Worm (Caenorhabditis elegans) whole organism, L3 larva: Measurements from ENCODE around the gene tsr-1.

ENCODE experiments used
- aly-2 ChIP-seq: fragments of 150-350 bp; optimal IDR thresholded peaks from 2 replicates; lab custom pipeline; 2014; ENCODE audit warnings: missing biosample characterization, missing genetic modification characterization
- ama-1 ChIP-seq: fragments of 150-350 bp; optimal IDR thresholded peaks from 2 replicates; lab custom pipeline; 2018
- ceh-16 ChIP-seq: sonication (generic microtip); optimal IDR thresholded peaks from 2 replicates; lab custom pipeline; 2017; ENCODE audit warnings: missing biosample characterization, missing genetic modification characterization
- ceh-28 ChIP-seq: fragments of 150-350 bp; optimal IDR thresholded peaks from 2 replicates; lab custom pipeline; 2014; ENCODE audit warnings: missing biosample characterization, missing genetic modification reagents, missing genetic modification characterization
- ceh-9 ChIP-seq: sonication (generic microtip); optimal IDR thresholded peaks from 2 replicates; lab custom pipeline; 2018; ENCODE audit warnings: missing biosample characterization, missing genetic modification characterization
- daf-12 ChIP-seq: fragments of 150-350 bp; optimal IDR thresholded peaks from 2 replicates; lab custom pipeline; 2014; ENCODE audit warnings: missing biosample characterization, missing genetic modification reagents, missing genetic modification characterization
- egl-27 ChIP-seq: sonication (generic microtip); optimal IDR thresholded peaks from 4 replicates; lab custom pipeline; 2017; ENCODE audit warnings: missing biosample characterization, missing genetic modification reagents, missing genetic modification characterization
- egl-5 ChIP-seq: fragments of 150-350 bp; optimal IDR thresholded peaks from 2 replicates; lab custom pipeline; 2017; ENCODE audit warnings: missing biosample characterization, missing genetic modification reagents, missing genetic modification characterization, inconsistent platforms
- elt-1 ChIP-seq: fragments of 150-350 bp; optimal IDR thresholded peaks from 2 replicates; lab custom pipeline; 2014; ENCODE audit warnings: missing biosample characterization, missing genetic modification characterization
- elt-2 ChIP-seq: sonication (generic microtip); optimal IDR thresholded peaks from 2 replicates; lab custom pipeline; 2016; ENCODE audit warnings: missing genetic modification reagents, mild to moderate bottlenecking, missing genetic modification characterization, missing compliant biosample characterization
- elt-3 ChIP-seq, 3 experiments: fragments of 150-350 bp in 1 of 3; sonication (generic microtip) in 2 of 3; optimal IDR thresholded peaks; 2 replicates in 2 of 3; 4 replicates in 1 of 3; lab custom pipeline; 2014 to 2017; ENCODE audit warnings: missing biosample characterization in 3 of 3, missing genetic modification characterization in 3 of 3
- eor-1 ChIP-seq, 2 experiments: fragments of 150-350 bp; optimal IDR thresholded peaks; 2 replicates each; lab custom pipeline; 2014 to 2018; ENCODE audit warnings: missing biosample characterization in 2 of 2, missing genetic modification characterization in 2 of 2
- fkh-2 ChIP-seq: fragments of 150-350 bp; optimal IDR thresholded peaks from 2 replicates; lab custom pipeline; 2014; ENCODE audit warnings: missing biosample characterization, missing genetic modification reagents, missing genetic modification characterization
- fos-1 ChIP-seq: fragments of 150-350 bp; optimal IDR thresholded peaks from 2 replicates; lab custom pipeline; 2014; ENCODE audit warnings: missing biosample characterization, missing genetic modification characterization
- hmg-11 ChIP-seq: sonication (generic microtip); optimal IDR thresholded peaks from 2 replicates; lab custom pipeline; 2016; ENCODE audit warnings: missing genetic modification characterization, missing compliant biosample characterization
- jun-1 ChIP-seq: fragments of 150-350 bp; optimal IDR thresholded peaks from 2 replicates; lab custom pipeline; 2014; ENCODE audit warnings: missing biosample characterization, missing genetic modification reagents, missing genetic modification characterization
- lin-39 ChIP-seq: fragments of 150-350 bp; optimal IDR thresholded peaks from 2 replicates; lab custom pipeline; 2018; ENCODE audit warnings: missing biosample characterization, missing genetic modification reagents, missing genetic modification characterization
- lsy-12 ChIP-seq: sonication (generic microtip); optimal IDR thresholded peaks from 2 replicates; lab custom pipeline; 2016; ENCODE audit warnings: mild to moderate bottlenecking, missing genetic modification characterization, missing compliant biosample characterization
- nhr-11 ChIP-seq: fragments of 150-350 bp; optimal IDR thresholded peaks from 2 replicates; lab custom pipeline; 2014; ENCODE audit warnings: missing biosample characterization, missing genetic modification characterization
- nhr-23 ChIP-seq: fragments of 150-350 bp; optimal IDR thresholded peaks from 2 replicates; lab custom pipeline; 2014; ENCODE audit warnings: missing biosample characterization, missing genetic modification reagents, missing genetic modification characterization
- nhr-237 ChIP-seq: fragments of 150-350 bp; optimal IDR thresholded peaks from 2 replicates; lab custom pipeline; 2014; ENCODE audit warnings: missing biosample characterization, missing genetic modification characterization
- nhr-25 ChIP-seq: sonication (generic microtip); optimal IDR thresholded peaks from 2 replicates; lab custom pipeline; 2017; ENCODE audit warnings: missing biosample characterization, missing genetic modification characterization
- nhr-43 ChIP-seq: sonication (generic microtip); optimal IDR thresholded peaks from 2 replicates; lab custom pipeline; 2016; ENCODE audit warnings: mild to moderate bottlenecking, missing genetic modification characterization, missing compliant biosample characterization; ENCODE audit not compliant: poor library complexity, severe bottlenecking
- nhr-67 ChIP-seq: fragments of 150-350 bp; optimal IDR thresholded peaks from 2 replicates; lab custom pipeline; 2014; ENCODE audit warnings: missing biosample characterization, missing genetic modification characterization
- nhr-76 ChIP-seq: fragments of 150-350 bp; sonication (generic microtip); optimal IDR thresholded peaks from 5 replicates; lab custom pipeline; 2014; ENCODE audit warnings: missing biosample characterization, missing genetic modification characterization
- nhr-77 ChIP-seq: fragments of 150-350 bp; optimal IDR thresholded peaks from 2 replicates; lab custom pipeline; 2014; ENCODE audit warnings: missing biosample characterization, missing genetic modification characterization
- pha-4 ChIP-seq: fragments of 150-350 bp; optimal IDR thresholded peaks from 2 replicates; lab custom pipeline; 2014; ENCODE audit warnings: missing biosample characterization, missing genetic modification reagents, missing genetic modification characterization
- snpc-4 ChIP-seq: fragments of 150-350 bp; optimal IDR thresholded peaks from 2 replicates; lab custom pipeline; 2014; ENCODE audit warnings: missing biosample characterization, missing genetic modification characterization
- tbx-2 ChIP-seq: sonication (generic microtip); optimal IDR thresholded peaks from 2 replicates; lab custom pipeline; 2016; ENCODE audit warnings: mild to moderate bottlenecking, missing genetic modification characterization, missing compliant biosample characterization
- zag-1 ChIP-seq: fragments of 150-350 bp; optimal IDR thresholded peaks from 2 replicates; lab custom pipeline; 2014; ENCODE audit warnings: missing biosample characterization, missing genetic modification characterization
- ztf-11 ChIP-seq: fragments of 150-350 bp; optimal IDR thresholded peaks from 2 replicates; lab custom pipeline; 2014; ENCODE audit warnings: missing biosample characterization, missing genetic modification characterization

The tsr-1 gene

DNA sequence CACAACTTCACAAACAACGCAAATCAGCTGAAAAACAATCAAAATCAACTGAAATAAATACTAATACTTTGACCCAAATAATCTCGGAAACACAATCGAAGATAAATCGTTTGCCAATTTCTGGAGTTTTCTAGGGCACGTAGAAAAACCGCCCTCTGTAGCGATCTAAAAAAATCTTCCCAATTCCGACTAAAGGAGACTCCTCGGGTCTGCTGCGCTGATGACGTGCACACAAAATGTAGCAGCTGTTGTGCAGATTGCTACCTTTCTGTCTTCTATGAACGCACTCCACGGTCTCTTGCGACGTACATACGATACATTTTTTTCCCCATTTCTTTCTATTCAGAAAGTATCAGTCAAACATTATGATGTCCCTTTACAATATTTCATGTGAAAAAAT, 15.2 kb upstream of the tsr-1 start, which contains the start of gene F53G2.1:
TSS of gene F53G2.1 (plus strand) at position 301 of the 400 bp plus-strand sequence.
- no peak for TF ChIP-seq egl-27 (tag; lab: Kevin White, UChicago)
- TF ChIP-seq nhr-25, result no peak
- TF ChIP-seq nhr-11 (tag; lab: Kevin White, UChicago), result no peak
- TF ChIP-seq ceh-9 (tag; lab: Kevin White, UChicago), result no peak
- no peak for TF ChIP-seq zag-1 (tag; lab: Kevin White, UChicago)
- no peak for TF ChIP-seq aly-2 (tag; lab: Kevin White, UChicago)
- TF ChIP-seq elt-1 (tag; lab: Kevin White, UChicago), result no peak
- no peak for TF ChIP-seq nhr-23
- TF ChIP-seq lin-39, result no peak
- no peak for TF ChIP-seq tbx-2
- TF ChIP-seq nhr-76, result no peak

DNA sequence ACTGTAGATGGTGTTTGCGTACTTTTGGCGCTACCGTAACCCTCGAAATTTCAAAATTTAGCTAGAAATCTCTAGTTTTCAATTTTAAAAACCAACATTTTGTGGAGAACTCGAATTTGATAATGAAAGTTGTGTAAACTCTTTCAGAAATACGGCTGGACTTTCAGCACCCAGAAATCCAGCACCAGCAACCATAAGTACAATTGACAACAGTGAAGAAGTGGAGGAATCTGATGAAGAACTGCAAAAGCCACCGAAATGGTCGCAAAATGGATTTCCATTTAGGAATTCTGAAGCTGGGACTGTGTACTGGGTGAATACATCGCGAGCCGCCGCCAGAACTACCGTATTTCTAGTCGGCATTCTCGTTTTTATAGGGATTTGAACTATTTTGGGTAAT, 10.3 kb upstream of the tsr-1 start, which contains the start of gene F53G2.13:
TSS of gene F53G2.13 (plus strand) at position 301 of the 400 bp plus-strand sequence.
- no peak for TF ChIP-seq lin-39
- TF ChIP-seq jun-1 (tag; lab: Kevin White, UChicago), result no peak

DNA sequence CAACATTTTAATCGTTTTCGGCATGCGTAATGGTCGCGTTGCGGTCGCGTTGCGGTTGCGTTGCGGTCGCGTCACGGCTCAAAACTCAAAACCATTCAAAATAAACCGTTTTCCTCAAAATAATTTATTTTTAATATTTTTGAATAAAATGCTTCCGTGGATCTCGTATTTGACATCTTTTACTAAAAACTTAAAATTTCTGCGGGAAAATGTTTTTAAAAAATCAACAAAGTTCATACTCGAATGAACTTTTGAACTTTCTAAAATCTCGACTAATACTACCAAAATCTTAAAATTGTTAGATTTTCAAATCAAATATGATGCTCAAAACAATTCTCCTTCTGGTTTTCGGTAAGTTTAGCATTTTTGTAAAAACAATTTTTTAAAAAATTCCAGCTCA, 8.5 kb upstream of the tsr-1 start, which contains the start of gene F53G2.2:
TSS of gene F53G2.2 (plus strand) at position 301 of the 400 bp plus-strand sequence.
- no peak for TF ChIP-seq pha-4
- no peak for TF ChIP-seq ama-1
- no peak for TF ChIP-seq nhr-77 (tag; lab: Kevin White, UChicago)
- TF ChIP-seq elt-1 (tag; lab: Kevin White, UChicago), result no peak
- no peak for TF ChIP-seq nhr-43 (tag; lab: Kevin White, UChicago)
- TF ChIP-seq elt-3 (tag; optimal IDR thresholded peaks at IDR 0.05; lab: Kevin White, UChicago), result no peak
- TF ChIP-seq egl-27 (tag; lab: Kevin White, UChicago), result no peak
- TF ChIP-seq eor-1 (tag; optimal IDR thresholded peaks at IDR 0.05; lab: Kevin White, UChicago), result no peak
- no peak for TF ChIP-seq fkh-2
- no peak for TF ChIP-seq hmg-11
- no peak for TF ChIP-seq lsy-12
- no peak for TF ChIP-seq nhr-67 (tag; lab: Kevin White, UChicago)
- no peak for TF ChIP-seq ceh-16 (tag; lab: Kevin White, UChicago)
- no peak for TF ChIP-seq fos-1 (tag; lab: Kevin White, UChicago)

DNA sequence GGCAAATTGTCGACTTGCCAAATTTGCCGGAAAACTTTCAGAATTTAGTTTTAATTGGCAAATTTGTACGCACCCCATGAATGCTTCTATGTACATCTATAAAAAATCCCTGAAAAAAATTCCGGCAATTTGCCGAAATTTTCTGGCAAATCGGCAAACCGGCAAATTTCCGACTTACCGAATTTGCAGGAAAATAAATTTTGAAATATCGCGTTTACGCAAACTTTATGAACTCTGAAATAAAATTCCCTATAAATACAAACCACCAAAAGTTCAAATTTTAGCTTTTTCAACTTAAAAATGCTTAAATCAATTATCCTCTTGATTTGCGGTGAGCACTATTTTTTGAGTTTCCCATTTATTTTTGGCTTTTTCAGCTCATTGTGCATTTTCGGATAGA, 6.9 kb upstream of the tsr-1 start, which contains the start of gene F53G2.3:
TSS of gene F53G2.3 (plus strand) at position 301 of the 400 bp plus-strand sequence.
- TF ChIP-seq daf-12 (no peak), jun-1 (tag; lab: Kevin White, UChicago) (no peak)

DNA sequence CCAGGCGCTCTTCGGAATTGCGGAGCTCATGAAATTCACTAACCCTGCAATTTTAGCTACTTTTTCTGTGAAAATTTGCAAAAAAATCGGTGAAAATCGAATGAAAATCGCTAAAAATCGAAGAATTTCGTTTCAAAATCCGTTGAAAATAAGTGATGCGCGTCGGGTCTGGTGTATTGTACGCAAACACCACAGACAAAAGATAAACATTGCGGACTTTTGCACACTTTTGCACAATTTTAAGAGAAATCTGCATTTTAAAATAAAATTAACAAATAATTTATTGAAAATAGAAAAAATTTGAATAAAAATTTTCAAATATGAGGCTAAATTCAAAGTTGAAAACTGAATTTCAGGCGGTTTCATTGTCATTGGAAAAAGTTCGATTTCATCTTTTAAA, 5.9 kb upstream of the tsr-1 start, which contains the start of gene F53G2.12:
TSS of gene F53G2.12 (minus strand) at position 44 of the 400 bp plus-strand sequence.
- no peak for TF ChIP-seq nhr-77 (tag; lab: Kevin White, UChicago)
- TF ChIP-seq egl-5, result no peak
- no peak for TF ChIP-seq elt-3 (tag; optimal IDR thresholded peaks at IDR 0.05; lab: Kevin White, UChicago)
- peak; percentile 2 for TF ChIP-seq elt-2

DNA sequence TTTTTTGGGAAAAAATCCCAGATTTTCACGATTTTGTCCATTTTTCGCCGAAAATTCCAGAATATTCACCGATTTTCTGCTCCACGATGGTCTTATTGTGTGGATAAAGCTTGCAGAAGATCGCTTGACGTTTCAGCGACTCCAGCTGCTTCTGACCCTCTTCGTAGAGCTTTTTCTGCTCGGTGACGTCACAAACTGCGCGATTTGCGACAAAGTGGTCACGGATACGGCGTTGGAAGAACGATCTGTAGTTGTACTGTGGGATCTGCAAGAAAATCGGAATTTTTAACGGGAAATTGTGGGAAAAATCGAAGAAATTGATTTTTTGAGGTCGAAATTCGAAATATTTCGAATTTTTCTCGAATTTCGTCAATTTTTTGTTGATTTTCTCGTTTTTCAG, 5.4 kb upstream of the tsr-1 start, which contains the start of gene mnat-1:
TSS of gene mnat-1 (minus strand) at position 101 of the 400 bp plus-strand sequence.
- TF ChIP-seq ama-1 (no peak), lsy-12 (no peak), nhr-67 (tag; lab: Kevin White, UChicago) (no peak), eor-1 (tag; optimal IDR thresholded peaks at IDR 0.05; lab: Kevin White, UChicago) (no peak), egl-27 (tag; lab: Kevin White, UChicago) (no peak), ceh-16 (tag; lab: Kevin White, UChicago) (no peak), ztf-11 (tag; lab: Kevin White, UChicago) (no peak), nhr-25 (no peak), nhr-237 (tag; lab: Kevin White, UChicago) (no peak), elt-2 (no peak), lin-39 (no peak)

DNA sequence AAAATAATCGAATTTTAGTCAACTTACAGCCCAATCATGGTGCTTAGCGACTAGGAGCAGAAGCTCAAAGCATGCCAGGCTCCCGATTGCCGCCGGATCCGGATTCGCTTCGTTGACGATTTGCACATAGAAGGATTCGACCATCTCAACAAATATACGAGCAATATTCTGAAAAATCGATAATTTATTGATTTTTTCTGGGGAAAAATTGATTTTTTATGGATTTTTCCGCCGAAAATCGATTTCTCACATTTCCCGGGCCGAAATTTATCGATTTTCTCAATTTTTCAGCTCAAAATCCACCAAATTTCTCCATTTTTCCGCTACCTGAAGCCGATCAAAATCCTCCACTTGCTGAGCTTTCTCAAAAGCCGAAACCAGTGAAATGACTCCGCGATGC, 4.3 kb downstream of the tsr-1 start:
- peak; percentile 82 for TF ChIP-seq ceh-28 (tag; lab: Kevin White, UChicago)
- TF ChIP-seq snpc-4 (tag; lab: Kevin White, UChicago), result no peak
